Worm (Caenorhabditis elegans) whole organism, L1 larva: ENCODE data around the gene C37H5.5.

ENCODE experiments used
- fkh-10 ChIP-seq: sonication (generic microtip); optimal IDR thresholded peaks from 2 replicates; lab custom pipeline; 2017; ENCODE audit warnings: missing biosample characterization, missing genetic modification reagents, missing genetic modification characterization
- irx-1 ChIP-seq: sonication (generic microtip); optimal IDR thresholded peaks from 2 replicates; lab custom pipeline; 2016; ENCODE audit warnings: missing genetic modification characterization, missing compliant biosample characterization
- isw-1 ChIP-seq: fragments of 200-800 bp; sonication (Bioruptor generic); IDR thresholded peaks from 2 replicates; pipeline ENCODE4 v1.3.6; 2022; ENCODE audit warnings: missing genetic modification characterization, missing compliant biosample characterization
- lin-13 ChIP-seq: fragments of 150-350 bp; optimal IDR thresholded peaks from 2 replicates; lab custom pipeline; 2014; ENCODE audit warnings: missing biosample characterization, missing genetic modification reagents, missing genetic modification characterization
- mep-1 ChIP-seq: fragments of 150-350 bp; optimal IDR thresholded peaks from 2 replicates; lab custom pipeline; 2014; ENCODE audit warnings: missing biosample characterization, missing genetic modification characterization
- nhr-90 ChIP-seq: sonication (generic microtip); optimal IDR thresholded peaks from 2 replicates; lab custom pipeline; 2016; ENCODE audit warnings: mild to moderate bottlenecking, missing genetic modification characterization, missing compliant biosample characterization; ENCODE audit not compliant: poor library complexity
- sptf-1 ChIP-seq: fragments of 150-350 bp; optimal IDR thresholded peaks from 2 replicates; lab custom pipeline; 2014; ENCODE audit warnings: missing biosample characterization, missing genetic modification characterization
- unc-130 ChIP-seq: fragments of 150-350 bp; optimal IDR thresholded peaks from 2 replicates; lab custom pipeline; 2017; ENCODE audit warnings: missing biosample characterization, missing genetic modification characterization, inconsistent platforms
- unc-62 ChIP-seq: fragments of 150-350 bp; optimal IDR thresholded peaks from 2 replicates; lab custom pipeline; 2014; ENCODE audit warnings: missing biosample characterization, missing genetic modification reagents, missing genetic modification characterization
- unc-86 ChIP-seq: sonication (generic microtip); optimal IDR thresholded peaks from 2 replicates; lab custom pipeline; 2016; ENCODE audit warnings: missing genetic modification characterization, missing compliant biosample characterization
- ztf-11 ChIP-seq, 2 experiments: sonication (generic microtip); optimal IDR thresholded peaks; 2 replicates each; lab custom pipeline; 2016 to 2017; ENCODE audit warnings: missing genetic modification characterization in 2 of 2, missing biosample characterization in 1 of 2, missing compliant biosample characterization in 1 of 2

- no peak for TF ChIP-seq unc-130 (tag; lab: Kevin White, UChicago)
- no peak for TF ChIP-seq fkh-10 (GFP tag; lab: Kevin White, UChicago)
- no peak for TF ChIP-seq unc-62 (GFP tag; lab: Kevin White, UChicago)
- no peak for TF ChIP-seq lin-13 (GFP tag; lab: Kevin White, UChicago)
- no peak for TF ChIP-seq mep-1
- TF ChIP-seq ztf-11 (tag; optimal IDR thresholded peaks at IDR 0.05; lab: Kevin White, UChicago) = no peak
- no peak for TF ChIP-seq nhr-90 (tag; lab: Kevin White, UChicago)
- no peak for TF ChIP-seq sptf-1 (tag; lab: Kevin White, UChicago)
- no peak for TF ChIP-seq isw-1 (GFP tag; lab: Robert Waterston, UW)
- no peak for TF ChIP-seq irx-1 (tag; lab: Kevin White, UChicago)
- no peak for TF ChIP-seq unc-86
These were observed 54.2 kb downstream of the C37H5.5 start, which contains the start of gene str-32 for ce11 chrV:4881377-4881776.
